Fruit fly (Drosophila melanogaster): ENCODE results near the gene CG6168.

dm6 chr3L:11305316-11305715 lies 16.2 kb downstream of the CG6168 start:
- TF ChIP-seq CG6792 (GFP tag; optimal IDR thresholded peaks at IDR 0.05) (no peak), svp (GFP tag) (no peak), Hr38 (GFP tag; optimal IDR thresholded peaks at IDR 0.05) (no peak)
